Worm (Caenorhabditis elegans) whole organism, mixed stage, embryonic: ENCODE measurements around the gene top-3.

Experiments
- M03D4.4 ChIP-seq: sonication (generic microtip); optimal IDR thresholded peaks from 2 replicates; lab custom pipeline; 2017; ENCODE audit warnings: mild to moderate bottlenecking, missing genetic modification characterization, missing compliant biosample characterization
- bed-3 ChIP-seq: fragments of 200-800 bp; sonication (Bioruptor generic); optimal IDR thresholded peaks from 3 replicates; lab custom pipeline; 2018; ENCODE audit warnings: mild to moderate bottlenecking, missing genetic modification characterization, moderate library complexity, missing compliant biosample characterization
- ceh-39 ChIP-seq: fragments of 150-350 bp; optimal IDR thresholded peaks from 2 replicates; lab custom pipeline; 2014; ENCODE audit warnings: missing biosample characterization, missing genetic modification characterization
- ceh-43 ChIP-seq: fragments of 200-800 bp; sonication (Bioruptor generic); optimal IDR thresholded peaks from 2 replicates; lab custom pipeline; 2018; ENCODE audit warnings: mild to moderate bottlenecking, missing genetic modification characterization, moderate library complexity, missing compliant biosample characterization
- ceh-83 ChIP-seq: fragments of 200-800 bp; sonication (Bioruptor generic); optimal IDR thresholded peaks from 2 replicates; lab custom pipeline; 2018; ENCODE audit warnings: mild to moderate bottlenecking, missing genetic modification characterization, missing compliant biosample characterization
- ces-1 ChIP-seq: fragments of 150-350 bp; optimal IDR thresholded peaks from 2 replicates; lab custom pipeline; 2014; ENCODE audit warnings: missing biosample characterization, missing genetic modification reagents, missing genetic modification characterization
- cnd-1 ChIP-seq: fragments of 200-800 bp; sonication (Bioruptor generic); optimal IDR thresholded peaks from 2 replicates; lab custom pipeline; 2018; ENCODE audit warnings: mild to moderate bottlenecking, missing genetic modification characterization, missing compliant biosample characterization
- drap-1 ChIP-seq: fragments of 200-800 bp; sonication (Bioruptor generic); optimal IDR thresholded peaks from 3 replicates; lab custom pipeline; 2018; ENCODE audit warnings: mild to moderate bottlenecking, missing genetic modification characterization, missing compliant biosample characterization
- elt-1 ChIP-seq: sonication (generic microtip); optimal IDR thresholded peaks from 2 replicates; lab custom pipeline; 2017; ENCODE audit warnings: missing genetic modification characterization, mild to moderate bottlenecking, missing compliant biosample characterization, antibody characterized with exemption, moderate library complexity, borderline replicate concordance; ENCODE audit not compliant: insufficient read depth
- flh-1 ChIP-seq: fragments of 200-800 bp; sonication (Bioruptor generic); optimal IDR thresholded peaks from 2 replicates; lab custom pipeline; 2018; ENCODE audit warnings: mild to moderate bottlenecking, missing genetic modification characterization, moderate library complexity, missing compliant biosample characterization
- ham-2 ChIP-seq: fragments of 200-800 bp; sonication (Bioruptor generic); optimal IDR thresholded peaks from 2 replicates; lab custom pipeline; 2018; ENCODE audit warnings: mild to moderate bottlenecking, missing genetic modification characterization, missing compliant biosample characterization
- hlh-1 ChIP-seq: fragments of 150-350 bp; optimal IDR thresholded peaks from 2 replicates; lab custom pipeline; 2014; ENCODE audit warnings: missing biosample characterization, missing genetic modification reagents, missing genetic modification characterization
- lin-13 ChIP-seq: fragments of 150-350 bp; optimal IDR thresholded peaks from 2 replicates; lab custom pipeline; 2014; ENCODE audit warnings: missing biosample characterization, missing genetic modification characterization
- lsy-2 ChIP-seq: fragments of 150-350 bp; optimal IDR thresholded peaks from 2 replicates; lab custom pipeline; 2014; ENCODE audit warnings: missing biosample characterization, missing genetic modification characterization
- mab-5 ChIP-seq: fragments of 150-350 bp; optimal IDR thresholded peaks from 2 replicates; lab custom pipeline; 2014; ENCODE audit warnings: missing biosample characterization, missing genetic modification characterization
- mep-1 ChIP-seq: fragments of 150-350 bp; optimal IDR thresholded peaks from 2 replicates; lab custom pipeline; 2017; ENCODE audit warnings: missing biosample characterization, missing genetic modification reagents, missing genetic modification characterization, inconsistent platforms
- mls-2 ChIP-seq: sonication (generic microtip); optimal IDR thresholded peaks from 2 replicates; lab custom pipeline; 2016; ENCODE audit warnings: mild to moderate bottlenecking, missing genetic modification characterization, moderate library complexity, missing compliant biosample characterization
- nhr-12 ChIP-seq: fragments of 150-350 bp; optimal IDR thresholded peaks from 2 replicates; lab custom pipeline; 2014; ENCODE audit warnings: missing biosample characterization, missing genetic modification characterization
- nhr-2 ChIP-seq: fragments of 150-350 bp; optimal IDR thresholded peaks from 2 replicates; lab custom pipeline; 2014; ENCODE audit warnings: missing biosample characterization, missing genetic modification characterization
- nhr-237 ChIP-seq: fragments of 150-350 bp; optimal IDR thresholded peaks from 2 replicates; lab custom pipeline; 2014; ENCODE audit warnings: missing biosample characterization, missing genetic modification characterization
- nhr-28 ChIP-seq: fragments of 150-350 bp; optimal IDR thresholded peaks from 2 replicates; lab custom pipeline; 2014; ENCODE audit warnings: missing biosample characterization, missing genetic modification characterization
- nhr-76 ChIP-seq: sonication (generic microtip); optimal IDR thresholded peaks from 2 replicates; lab custom pipeline; 2017; ENCODE audit warnings: missing biosample characterization, missing genetic modification characterization
- pha-4 ChIP-seq: fragments of 150-350 bp; optimal IDR thresholded peaks from 2 replicates; lab custom pipeline; 2018; ENCODE audit warnings: missing biosample characterization, missing genetic modification reagents, missing genetic modification characterization
- snpc-4 ChIP-seq: fragments of 150-350 bp; optimal IDR thresholded peaks from 2 replicates; lab custom pipeline; 2014; ENCODE audit warnings: missing biosample characterization, missing genetic modification characterization
- sptf-1 ChIP-seq: sonication (generic microtip); optimal IDR thresholded peaks from 2 replicates; lab custom pipeline; 2017; ENCODE audit warnings: mild to moderate bottlenecking, missing genetic modification characterization, moderate library complexity, missing compliant biosample characterization
- unc-120 ChIP-seq: sonication (generic microtip); optimal IDR thresholded peaks from 2 replicates; lab custom pipeline; 2017; ENCODE audit warnings: missing genetic modification characterization, missing compliant biosample characterization; ENCODE audit not compliant: poor library complexity, severe bottlenecking
- unc-62 ChIP-seq: fragments of 150-350 bp; optimal IDR thresholded peaks from 2 replicates; lab custom pipeline; 2014; ENCODE audit warnings: missing biosample characterization, missing genetic modification reagents, missing genetic modification characterization
- zip-8 ChIP-seq: fragments of 150-350 bp; optimal IDR thresholded peaks from 2 replicates; lab custom pipeline; 2014; ENCODE audit warnings: missing biosample characterization, missing genetic modification characterization
- ztf-11 ChIP-seq: fragments of 150-350 bp; optimal IDR thresholded peaks from 2 replicates; lab custom pipeline; 2014; ENCODE audit warnings: missing biosample characterization, missing genetic modification characterization

top-3 gene

ce11 chrIII:11980743-11981142 lies 20.8 kb upstream of the top-3 start:
- no peak for TF ChIP-seq pha-4 (tag; lab: Kevin White, UChicago)
- TF ChIP-seq ztf-11 (tag; lab: Kevin White, UChicago): no peak
- TF ChIP-seq mep-1: no peak
- TF ChIP-seq mls-2: peak; percentile 2
- TF ChIP-seq mab-5 (tag; lab: Kevin White, UChicago): no peak
- no peak for TF ChIP-seq flh-1 (GFP tag; lab: Kevin White, UChicago)

ce11 chrIII:11978742-11979141 lies 18.8 kb upstream of the top-3 start, which contains the start of gene Y56A3A.30:
Y56A3A.30 (minus strand) TSS chrIII:11979065.
- TF ChIP-seq mab-5 (tag; lab: Kevin White, UChicago) (no peak), lsy-2 (no peak), hlh-1 (no peak), flh-1 (GFP tag; lab: Kevin White, UChicago) (no peak), M03D4.4 (tag; lab: Kevin White, UChicago) (no peak), nhr-2 (tag; lab: Kevin White, UChicago) (no peak), bed-3 (GFP tag; lab: Kevin White, UChicago) (no peak), sptf-1 (no peak), lin-13 (tag; lab: Kevin White, UChicago) (no peak), ham-2 (GFP tag; lab: Kevin White, UChicago) (no peak), nhr-76 (tag; lab: Kevin White, UChicago) (no peak), nhr-12 (tag; lab: Kevin White, UChicago) (no peak), snpc-4 (tag; lab: Kevin White, UChicago) (no peak)
- TF ChIP-seq, all 35 proteins: peak for 0

ce11 chrIII:11974414-11974813 lies 14.4 kb upstream of the top-3 start, which contains the start of gene Y56A3A.31:
Y56A3A.31 (plus strand) TSS chrIII:11974477.
- TF ChIP-seq elt-1 (no peak), mab-5 (tag; lab: Kevin White, UChicago) (no peak), ces-1 (GFP tag; lab: Kevin White, UChicago) (no peak), unc-120 (tag; lab: Kevin White, UChicago) (no peak), lsy-2 (no peak), ceh-39 (tag; lab: Kevin White, UChicago) (peak; percentile 61)

- TF ChIP-seq nhr-76 (tag; lab: Kevin White, UChicago): no peak
- TF ChIP-seq drap-1 (GFP tag; lab: Kevin White, UChicago): no peak
- no peak for TF ChIP-seq ces-1 (GFP tag; lab: Kevin White, UChicago)
- no peak for TF ChIP-seq ceh-39 (tag; lab: Kevin White, UChicago)
- TF ChIP-seq lsy-2: no peak
- no peak for TF ChIP-seq mab-5 (tag; lab: Kevin White, UChicago)
- no peak for TF ChIP-seq nhr-28 (tag; lab: Kevin White, UChicago)
- TF ChIP-seq ceh-43 (GFP tag; lab: Kevin White, UChicago): no peak
- no peak for TF ChIP-seq lin-13 (tag; lab: Kevin White, UChicago)
- TF ChIP-seq zip-8 (tag; lab: Kevin White, UChicago): no peak
- no peak for TF ChIP-seq sptf-1
- TF ChIP-seq bed-3 (GFP tag; lab: Kevin White, UChicago): no peak
- TF ChIP-seq mls-2: no peak
- no peak for TF ChIP-seq cnd-1
- TF ChIP-seq hlh-1: no peak
- TF ChIP-seq ztf-11 (tag; lab: Kevin White, UChicago): no peak
- no peak for TF ChIP-seq unc-62
- TF ChIP-seq, all 35 proteins: peak for 0
Observed at ce11 chrIII:11973996-11974395, 14.0 kb upstream of the top-3 start, which contains the start of gene ung-1. ung-1 (minus strand) TSS chrIII:11974096.

- TF ChIP-seq pha-4 (tag; lab: Kevin White, UChicago): no peak
- peak; percentile 46 for TF ChIP-seq ces-1 (GFP tag; lab: Kevin White, UChicago)
- TF ChIP-seq, all 35 proteins: peak for 1
Observed at ce11 chrIII:11971342-11971741, 11.4 kb upstream of the top-3 start, which contains the start of gene Y56A3A.28. Y56A3A.28 (minus strand) TSS chrIII:11971374.

ce11 chrIII:11954150-11954549 lies 5.8 kb downstream of the top-3 start:
- TF ChIP-seq lin-13 (tag; lab: Kevin White, UChicago) (no peak), nhr-28 (tag; lab: Kevin White, UChicago) (no peak)

- TF ChIP-seq hlh-1 (no peak), pha-4 (tag; lab: Kevin White, UChicago) (no peak), ceh-43 (GFP tag; lab: Kevin White, UChicago) (no peak), mls-2 (no peak), ces-1 (GFP tag; lab: Kevin White, UChicago) (no peak), nhr-12 (tag; lab: Kevin White, UChicago) (no peak), unc-62 (no peak), nhr-28 (tag; lab: Kevin White, UChicago) (no peak), ceh-83 (GFP tag; lab: Kevin White, UChicago) (no peak), mab-5 (tag; lab: Kevin White, UChicago) (no peak), zip-8 (tag; lab: Kevin White, UChicago) (no peak), ztf-11 (tag; lab: Kevin White, UChicago) (no peak), nhr-76 (tag; lab: Kevin White, UChicago) (no peak), nhr-2 (tag; lab: Kevin White, UChicago) (no peak), nhr-237 (tag; lab: Kevin White, UChicago) (no peak), sptf-1 (no peak), bed-3 (GFP tag; lab: Kevin White, UChicago) (no peak)
Observed at ce11 chrIII:11951111-11951510, 8.9 kb downstream of the top-3 start.
